Fruit fly (Drosophila melanogaster): ENCODE measurements around the gene CG14410.

Gene CG14410

DNA sequence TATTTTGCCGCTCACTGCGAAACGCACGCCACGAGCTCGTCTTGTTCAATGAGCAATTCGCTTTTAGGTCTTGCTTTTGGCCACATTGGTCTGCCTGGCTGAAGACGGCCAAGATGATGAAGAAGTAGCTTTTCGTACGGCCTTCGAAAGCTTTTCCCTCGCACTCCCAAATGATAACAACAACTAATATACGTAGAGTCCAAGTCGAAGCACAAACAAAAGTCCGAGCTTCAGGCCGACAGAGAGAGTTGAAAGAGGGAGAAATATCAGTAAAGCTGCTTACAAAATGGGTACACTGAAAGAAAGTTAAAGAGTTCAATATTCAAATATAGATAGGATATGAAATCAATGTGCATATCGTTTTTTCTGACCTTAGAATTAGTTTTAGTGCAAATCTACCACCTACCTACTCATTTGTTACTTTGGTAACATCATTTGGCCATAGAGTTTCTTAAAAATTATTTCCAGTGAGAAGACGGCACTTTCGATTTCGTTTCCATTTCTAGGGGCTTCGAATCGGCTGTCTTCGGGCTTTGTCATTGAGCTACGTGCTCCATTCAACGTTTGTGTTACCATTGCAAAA lies 46.1 kb downstream of the CG14410 start, which contains the start of the genes CG45064 and CG45065 (continued):
- TF ChIP-seq Eip93F (GFP tag; optimal IDR thresholded peaks at IDR 0.05) (peak; percentile 36), net (GFP tag; optimal IDR thresholded peaks at IDR 0.05) (peak; percentile 88), CG31627 (GFP tag; optimal IDR thresholded peaks at IDR 0.05) (peak; percentile 88), CG4318 (GFP tag; optimal IDR thresholded peaks at IDR 0.05) (peak; percentile 87), vri (GFP tag; optimal IDR thresholded peaks at IDR 0.05) (peak; percentile 73), CG6808 (GFP tag; optimal IDR thresholded peaks at IDR 0.05) (peak; percentile 47), salr (GFP tag; optimal IDR thresholded peaks at IDR 0.05) (peak in 1 of 2 experiments; percentile 57), Blimp-1 (GFP tag; optimal IDR thresholded peaks at IDR 0.05) (peak; percentile 98), CG10669 (GFP tag; optimal IDR thresholded peaks at IDR 0.05) (peak; percentile 66), ss (GFP tag; optimal IDR thresholded peaks at IDR 0.05) (peak; percentile 17 to 70), CG6792 (GFP tag; optimal IDR thresholded peaks at IDR 0.05) (peak; percentile 91), Sox14 (GFP tag; optimal IDR thresholded peaks at IDR 0.05) (peak; percentile 85), fd59A (GFP tag; optimal IDR thresholded peaks at IDR 0.05) (peak; percentile 21), dac (GFP tag; optimal IDR thresholded peaks at IDR 0.05) (peak; percentile 83), CG8319 (GFP tag; optimal IDR thresholded peaks at IDR 0.05) (peak; percentile 86), Ets21C (GFP tag; optimal IDR thresholded peaks at IDR 0.05) (peak; percentile 76), svp (GFP tag) (peak; percentile 67), lz (GFP tag; optimal IDR thresholded peaks at IDR 0.05) (peak; percentile 86)

DNA sequence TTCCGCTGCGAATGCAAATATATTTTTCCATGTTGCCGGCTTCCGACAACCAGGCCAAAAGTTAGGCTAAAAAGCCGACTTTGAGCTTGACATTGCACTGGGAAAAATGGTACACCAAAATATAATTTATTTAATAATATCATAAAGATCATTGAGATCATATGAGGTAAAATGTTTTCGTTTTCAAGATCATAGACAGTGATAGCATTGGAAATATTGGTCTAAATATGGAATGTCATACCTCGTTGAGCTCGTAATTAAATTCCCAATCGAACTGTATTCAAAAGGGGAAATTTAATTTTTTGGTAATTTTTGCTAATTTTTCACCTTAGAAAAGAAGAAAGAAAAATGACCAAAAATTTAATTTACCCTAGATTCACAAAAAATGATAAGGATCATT lies 47.5 kb downstream of the CG14410 start:
- TF ChIP-seq CG6276 (GFP tag; optimal IDR thresholded peaks at IDR 0.05) (no peak), fkh (GFP tag; optimal IDR thresholded peaks at IDR 0.05) (no peak), fd59A (GFP tag; optimal IDR thresholded peaks at IDR 0.05) (no peak), Met (GFP tag; optimal IDR thresholded peaks at IDR 0.05) (no peak), CG3919 (GFP tag; optimal IDR thresholded peaks at IDR 0.05) (no peak), Gug (GFP tag; IDR thresholded peaks at IDR 0.05) (no peak), Sox15 (GFP tag; optimal IDR thresholded peaks at IDR 0.05) (no peak), CG7368 (GFP tag; optimal IDR thresholded peaks at IDR 0.05) (no peak), Smox (GFP tag; optimal IDR thresholded peaks at IDR 0.05) (no peak), CG1621 (tag; optimal IDR thresholded peaks at IDR 0.05) (no peak), Eip93F (GFP tag; optimal IDR thresholded peaks at IDR 0.05) (no peak), cyc (GFP tag; optimal IDR thresholded peaks at IDR 0.05) (no peak), vri (GFP tag; optimal IDR thresholded peaks at IDR 0.05) (no peak), Hr39 (GFP tag; optimal IDR thresholded peaks at IDR 0.05) (no peak), pdm3 (GFP tag; optimal IDR thresholded peaks at IDR 0.05) (no peak), CG6792 (GFP tag; optimal IDR thresholded peaks at IDR 0.05) (no peak), spab (GFP tag; optimal IDR thresholded peaks at IDR 0.05) (no peak), CG10631 (GFP tag; optimal IDR thresholded peaks at IDR 0.05) (no peak), Eip78C (GFP tag) (peak; percentile 65), CG8632 (GFP tag; optimal IDR thresholded peaks at IDR 0.05) (no peak), net (GFP tag; optimal IDR thresholded peaks at IDR 0.05) (no peak), OdsH (GFP tag; optimal IDR thresholded peaks at IDR 0.05) (peak; percentile 16), CG15336 (GFP tag; IDR thresholded peaks at IDR 0.05) (no peak), CG8119 (GFP tag; IDR thresholded peaks at IDR 0.05) (0 out of 3 replicates have a peak, but pooled peaks have one; percentile 30), CG6163 (GFP tag; IDR thresholded peaks at IDR 0.05) (no peak), fd85E (GFP tag; optimal IDR thresholded peaks at IDR 0.05) (no peak), CG16779 (tag; optimal IDR thresholded peaks at IDR 0.05) (no peak), dsx (GFP tag; optimal IDR thresholded peaks at IDR 0.05; ENCODE audit: poor library complexity, severe bottlenecking) (no peak), Sox14 (GFP tag; optimal IDR thresholded peaks at IDR 0.05) (no peak), eg (GFP tag; IDR thresholded peaks at IDR 0.05) (no peak), CG4318 (GFP tag; optimal IDR thresholded peaks at IDR 0.05) (peak; percentile 21), CG9139 (GFP tag; optimal IDR thresholded peaks at IDR 0.05) (no peak), Sox102F (GFP tag; optimal IDR thresholded peaks at IDR 0.05) (no peak), dac (GFP tag; optimal IDR thresholded peaks at IDR 0.05) (peak; percentile 1), CG6808 (GFP tag; optimal IDR thresholded peaks at IDR 0.05) (no peak), CG32006 (GFP tag; optimal IDR thresholded peaks at IDR 0.05) (peak; percentile 67), esn (GFP tag; optimal IDR thresholded peaks at IDR 0.05) (no peak), acj6 (GFP tag; optimal IDR thresholded peaks at IDR 0.05) (no peak), Hr4 (GFP tag; optimal IDR thresholded peaks at IDR 0.05) (peak; percentile 46), CG34406 (GFP tag; optimal IDR thresholded peaks at IDR 0.05) (peak; percentile 4)

All from whole organism, prepupa.